Worm (Caenorhabditis elegans) whole organism, midembryonic: ENCODE measurements around the gene oac-46.

Source experiments
- T22C8.4 ChIP-seq: fragments of 200-800 bp; sonication (Bioruptor generic); IDR thresholded peaks from 2 replicates; pipeline ENCODE4 v1.3.6; 2022; ENCODE audit warnings: missing genetic modification characterization, missing compliant biosample characterization
- cog-1 ChIP-seq: sonication (generic microtip); optimal IDR thresholded peaks from 2 replicates; lab custom pipeline; 2016; ENCODE audit warnings: missing genetic modification characterization, missing compliant biosample characterization
- flt-1 ChIP-seq: fragments of 200-800 bp; sonication (Bioruptor generic); IDR thresholded peaks from 2 replicates; pipeline ENCODE4 v1.3.6; 2022; ENCODE audit warnings: missing genetic modification characterization, missing compliant biosample characterization
- klf-2 ChIP-seq: fragments of 200-800 bp; sonication (Bioruptor generic); conservative IDR thresholded peaks from 2 replicates; pipeline ENCODE4 v1.3.6; 2022; ENCODE audit warnings: missing genetic modification reagents, missing genetic modification characterization, missing compliant biosample characterization
- med-1 ChIP-seq: sonication (generic microtip); optimal IDR thresholded peaks from 2 replicates; lab custom pipeline; 2017; ENCODE audit warnings: missing genetic modification characterization, mild to moderate bottlenecking, missing compliant biosample characterization, antibody characterized with exemption, missing genetic modification reagents; ENCODE audit not compliant: insufficient read depth
- ref-1 ChIP-seq: fragments of 200-800 bp; sonication (Bioruptor generic); conservative IDR thresholded peaks from 2 replicates; pipeline ENCODE4 v1.3.6; 2022; ENCODE audit warnings: missing genetic modification reagents, missing genetic modification characterization, missing compliant biosample characterization
- tab-1 ChIP-seq: fragments of 200-800 bp; sonication (Bioruptor generic); IDR thresholded peaks from 2 replicates; pipeline ENCODE4 v1.3.6; 2022; ENCODE audit warnings: missing genetic modification characterization, missing compliant biosample characterization
- ztf-23 ChIP-seq: fragments of 200-800 bp; sonication (Bioruptor generic); IDR thresholded peaks from 2 replicates; pipeline ENCODE4 v1.3.6; 2022; ENCODE audit warnings: missing genetic modification reagents, missing genetic modification characterization, missing compliant biosample characterization
- ztf-29 ChIP-seq: fragments of 200-800 bp; sonication (Bioruptor generic); IDR thresholded peaks from 2 replicates; pipeline ENCODE4 v1.3.6; 2022; ENCODE audit warnings: missing genetic modification reagents, missing genetic modification characterization, missing compliant biosample characterization

oac-46 gene

DNA sequence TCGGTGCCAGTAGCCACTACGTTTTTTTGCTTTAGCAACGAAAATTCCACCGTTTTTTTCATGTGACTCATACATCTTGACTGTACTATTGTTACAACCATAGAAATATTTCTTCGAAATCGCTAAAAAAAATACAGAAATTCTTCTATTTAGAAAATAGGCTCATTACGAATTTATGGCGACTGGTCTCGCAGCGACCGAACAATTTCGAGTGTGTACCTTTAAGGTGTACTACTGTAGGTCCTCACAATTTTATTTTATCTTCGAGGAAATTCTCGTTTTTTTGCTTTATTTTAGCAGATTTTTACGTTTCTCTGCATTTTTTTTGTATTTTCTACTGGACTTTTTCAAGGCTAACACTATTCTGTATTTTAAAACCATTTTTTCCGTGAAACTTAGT is 38.1 kb upstream of the oac-46 start:
- TF ChIP-seq cog-1 (tag; lab: Kevin White, UChicago) (no peak), med-1 (GFP tag; lab: Kevin White, UChicago) (no peak), ztf-29 (no peak), ref-1 (GFP tag; lab: Robert Waterston, UW) (no peak), T22C8.4 (GFP tag; lab: Robert Waterston, UW) (no peak), klf-2 (GFP tag; lab: Robert Waterston, UW) (no peak), ztf-23 (GFP tag; lab: Robert Waterston, UW) (no peak), flt-1 (GFP tag; lab: Robert Waterston, UW) (no peak), tab-1 (GFP tag; lab: Robert Waterston, UW) (no peak)

DNA sequence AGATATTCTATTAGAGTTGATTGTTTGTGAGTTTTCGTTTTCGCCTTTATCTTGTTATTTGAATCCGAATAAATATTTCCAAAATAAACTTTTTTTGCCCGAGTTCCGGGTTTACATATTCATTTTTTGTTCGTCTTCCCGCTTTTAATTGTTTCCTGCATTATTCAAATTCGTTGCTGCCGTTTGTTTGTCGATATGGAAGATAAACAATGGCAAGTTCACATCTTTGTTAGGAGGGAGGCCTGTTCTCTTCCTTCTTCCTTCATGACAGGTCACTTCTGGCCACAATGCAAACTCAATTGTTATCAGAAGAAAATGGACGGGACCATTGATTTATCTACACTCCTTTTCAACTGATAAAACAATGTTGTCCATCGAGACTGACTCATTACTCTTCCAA is 37.7 kb upstream of the oac-46 start:
- TF ChIP-seq ref-1 (GFP tag; lab: Robert Waterston, UW), result no peak
- TF ChIP-seq tab-1 (GFP tag; lab: Robert Waterston, UW), result no peak
- TF ChIP-seq klf-2 (GFP tag; lab: Robert Waterston, UW), result no peak
- TF ChIP-seq T22C8.4 (GFP tag; lab: Robert Waterston, UW), result no peak
- no peak for TF ChIP-seq cog-1 (tag; lab: Kevin White, UChicago)
- TF ChIP-seq ztf-23 (GFP tag; lab: Robert Waterston, UW), result no peak
- TF ChIP-seq ztf-29, result no peak
- TF ChIP-seq med-1 (GFP tag; lab: Kevin White, UChicago), result no peak

DNA sequence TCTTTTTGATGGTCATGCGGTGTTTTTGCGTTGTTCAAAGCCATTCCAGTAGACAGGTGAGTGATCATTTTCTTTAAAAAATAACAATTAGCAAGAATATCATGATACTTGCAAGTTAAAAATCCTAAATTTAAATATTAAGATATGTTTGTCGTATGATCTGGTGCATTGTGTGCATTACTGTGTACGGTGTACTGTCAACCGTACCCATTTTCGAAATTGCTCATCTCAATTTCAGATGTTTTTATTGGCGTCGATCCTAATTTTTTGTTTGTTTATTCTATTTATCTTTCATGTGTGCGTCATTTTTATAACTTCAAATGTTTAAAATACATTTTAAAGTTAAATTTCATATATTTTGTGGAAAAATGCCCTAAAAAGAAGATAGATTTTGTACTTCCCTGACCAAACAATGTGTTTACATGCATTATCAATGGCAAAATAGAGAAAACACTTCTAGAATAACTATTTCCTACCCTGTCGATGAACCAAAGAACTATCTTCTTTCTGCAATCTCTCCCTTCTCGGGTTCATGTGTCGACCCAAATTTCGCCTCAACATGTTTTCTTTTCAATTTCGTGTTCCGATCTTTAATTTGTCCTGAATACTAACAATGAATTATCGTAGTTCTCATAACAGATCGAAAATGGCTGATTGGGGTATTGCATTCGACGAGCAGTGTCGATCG is 32.5 kb upstream of the oac-46 start, which contains the start of the genes T07D4.5 and ddx-19:
Gene T07D4.5 (minus strand): TSS at position 71 of the 688 bp plus-strand sequence.
Gene ddx-19 (plus strand): TSS at position 638 of the 688 bp plus-strand sequence.
- no peak for TF ChIP-seq ref-1 (GFP tag; lab: Robert Waterston, UW)
- TF ChIP-seq med-1 (GFP tag; lab: Kevin White, UChicago), result no peak
- TF ChIP-seq T22C8.4 (GFP tag; lab: Robert Waterston, UW), result no peak

DNA sequence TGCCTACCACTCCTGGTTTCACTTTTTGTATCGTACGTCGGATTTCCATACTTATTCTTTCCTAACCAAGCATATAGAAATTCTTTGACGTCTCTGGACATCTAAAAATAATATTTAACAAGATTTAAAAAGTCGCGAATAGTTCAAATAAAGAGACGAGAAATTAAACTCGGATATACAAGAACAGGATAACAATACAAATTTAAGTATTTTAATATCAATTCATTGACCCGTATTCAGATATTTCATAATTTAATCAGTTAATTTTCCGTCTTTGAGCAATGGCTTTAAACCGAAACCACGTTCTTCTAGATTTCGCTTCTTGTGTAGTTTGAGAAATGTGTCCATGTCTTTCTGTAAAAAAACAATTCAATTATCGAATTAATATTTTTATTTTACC is 31.7 kb upstream of the oac-46 start, which contains the start of gene rha-1:
Gene rha-1 (minus strand): TSS at position 101 of the 400 bp plus-strand sequence.
- no peak for TF ChIP-seq med-1 (GFP tag; lab: Kevin White, UChicago)
- no peak for TF ChIP-seq T22C8.4 (GFP tag; lab: Robert Waterston, UW)
- TF ChIP-seq ref-1 (GFP tag; lab: Robert Waterston, UW), result no peak
- no peak for TF ChIP-seq cog-1 (tag; lab: Kevin White, UChicago)
- TF ChIP-seq tab-1 (GFP tag; lab: Robert Waterston, UW), result no peak
- no peak for TF ChIP-seq flt-1 (GFP tag; lab: Robert Waterston, UW)
- no peak for TF ChIP-seq ztf-23 (GFP tag; lab: Robert Waterston, UW)
- TF ChIP-seq ztf-29, result no peak
- TF ChIP-seq klf-2 (GFP tag; lab: Robert Waterston, UW), result no peak

DNA sequence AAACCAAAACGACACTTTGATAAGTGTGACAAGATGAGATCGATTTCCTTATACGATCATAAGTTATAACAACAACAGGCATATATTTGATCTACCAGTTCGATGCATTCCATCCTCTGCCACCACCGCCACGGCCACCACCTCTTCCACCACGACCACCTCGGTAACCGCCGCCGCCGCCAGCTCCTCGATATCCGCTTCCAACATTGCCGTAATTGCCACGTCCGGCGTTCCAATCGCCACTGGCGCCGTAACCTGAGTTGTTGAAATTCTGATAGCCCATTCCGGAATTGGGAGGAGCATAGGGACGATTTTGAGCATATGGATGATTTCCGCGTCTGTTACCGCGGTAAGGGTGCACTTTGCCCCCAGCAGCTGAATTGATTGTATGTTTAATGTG is 26.6 kb upstream of the oac-46 start:
- TF ChIP-seq ztf-29 (no peak), cog-1 (tag; lab: Kevin White, UChicago) (no peak), ztf-23 (GFP tag; lab: Robert Waterston, UW) (no peak), klf-2 (GFP tag; lab: Robert Waterston, UW) (no peak), med-1 (GFP tag; lab: Kevin White, UChicago) (no peak)

DNA sequence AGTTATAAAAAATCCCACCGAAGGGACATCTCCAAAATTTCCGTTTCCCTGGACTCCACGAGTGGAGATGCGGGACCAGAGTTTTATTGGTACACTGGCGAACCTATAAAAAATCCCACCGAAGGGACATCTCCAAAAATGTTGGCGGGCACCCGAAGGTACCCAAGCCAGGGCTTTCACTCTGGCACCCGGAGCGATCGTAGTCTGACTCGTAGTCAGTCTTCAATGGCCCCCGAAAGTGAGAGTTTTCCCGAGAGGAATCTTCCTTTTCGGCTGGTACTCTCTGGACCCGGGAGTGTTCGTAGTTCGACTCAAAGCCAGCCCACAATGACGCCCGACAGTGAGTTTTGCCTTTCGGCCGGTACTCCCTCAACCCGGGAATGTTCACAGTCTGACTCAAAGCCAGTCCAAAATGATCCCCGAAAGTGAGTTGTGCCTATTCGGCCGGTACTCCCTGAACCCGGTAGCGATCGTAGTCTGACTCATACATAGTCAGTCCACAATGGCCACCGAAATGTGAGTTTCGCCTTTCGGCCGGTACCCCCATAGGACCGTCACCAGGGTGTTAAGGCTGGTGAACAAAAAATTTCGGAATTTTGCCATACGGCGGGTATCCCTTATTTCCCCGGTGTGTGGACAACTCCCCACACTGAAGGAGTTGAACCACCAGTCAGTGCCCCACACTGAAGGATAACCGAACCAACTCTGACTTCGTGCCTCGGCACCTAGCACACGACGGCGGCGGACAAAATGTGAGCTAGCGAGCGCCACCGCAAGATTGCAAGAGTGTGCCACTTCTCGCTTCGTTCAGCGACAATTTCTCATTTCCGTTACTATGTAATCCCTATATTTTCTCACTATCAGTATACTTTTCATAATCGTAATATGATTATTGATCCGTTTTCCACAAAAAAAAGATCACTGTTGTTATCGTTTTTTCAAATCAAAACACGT is 25.4 kb upstream of the oac-46 start:
- TF ChIP-seq T22C8.4 (GFP tag; lab: Robert Waterston, UW), result 0 out of 2 replicates have a peak, but pooled peaks have one; percentile 5
- no peak for TF ChIP-seq med-1 (GFP tag; lab: Kevin White, UChicago)
- no peak for TF ChIP-seq flt-1 (GFP tag; lab: Robert Waterston, UW)

DNA sequence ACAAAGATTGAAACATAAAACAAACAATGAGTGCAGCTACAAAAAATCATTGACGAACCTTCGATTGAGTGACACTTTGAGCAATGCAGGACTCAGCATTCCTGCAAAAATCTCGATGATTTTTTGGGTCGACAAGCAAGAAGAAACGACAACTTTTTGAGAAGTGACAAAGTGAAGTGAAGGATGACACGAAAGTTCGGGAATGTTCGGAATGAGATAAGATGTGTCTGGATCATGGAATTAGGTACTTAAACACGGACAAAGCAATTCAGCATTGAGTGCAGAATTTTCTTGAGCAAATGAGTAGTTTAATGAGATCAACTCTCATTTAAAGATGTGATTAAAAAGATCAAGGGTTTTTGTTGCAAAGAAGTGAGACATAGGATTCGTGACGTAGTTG is 21.9 kb upstream of the oac-46 start, which contains the start of gene T07D4.2:
Gene T07D4.2 (minus strand): TSS at position 101 of the 400 bp plus-strand sequence.
- TF ChIP-seq T22C8.4 (GFP tag; lab: Robert Waterston, UW) (no peak), ztf-23 (GFP tag; lab: Robert Waterston, UW) (no peak), flt-1 (GFP tag; lab: Robert Waterston, UW) (no peak), ztf-29 (no peak), ref-1 (GFP tag; lab: Robert Waterston, UW) (no peak), tab-1 (GFP tag; lab: Robert Waterston, UW) (no peak), cog-1 (tag; lab: Kevin White, UChicago) (no peak), klf-2 (GFP tag; lab: Robert Waterston, UW) (no peak), med-1 (GFP tag; lab: Kevin White, UChicago) (no peak)

DNA sequence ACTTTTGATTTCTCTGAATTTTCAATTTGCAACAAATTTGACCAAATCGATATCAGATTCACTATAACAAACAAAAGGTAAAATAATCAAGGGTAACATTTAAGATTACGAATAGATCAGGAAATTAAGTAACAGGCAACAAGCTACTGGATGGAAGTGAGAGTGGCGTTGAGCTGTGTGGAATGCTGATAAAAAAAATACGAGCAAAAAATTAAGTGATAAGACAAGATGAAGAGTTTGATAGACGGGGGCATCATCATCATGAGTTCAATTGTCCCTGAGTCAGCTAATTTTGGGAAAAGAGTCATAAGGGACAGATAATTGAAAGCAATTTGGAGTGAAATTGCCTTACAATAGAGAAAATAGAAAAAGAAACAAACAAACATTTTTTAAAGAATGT is 14.9 kb upstream of the oac-46 start:
- TF ChIP-seq tab-1 (GFP tag; lab: Robert Waterston, UW), result no peak
- no peak for TF ChIP-seq med-1 (GFP tag; lab: Kevin White, UChicago)
- no peak for TF ChIP-seq ztf-23 (GFP tag; lab: Robert Waterston, UW)
- TF ChIP-seq ztf-29, result no peak
- TF ChIP-seq klf-2 (GFP tag; lab: Robert Waterston, UW), result no peak
- TF ChIP-seq T22C8.4 (GFP tag; lab: Robert Waterston, UW), result no peak
- TF ChIP-seq ref-1 (GFP tag; lab: Robert Waterston, UW), result no peak
- TF ChIP-seq cog-1 (tag; lab: Kevin White, UChicago), result no peak
- TF ChIP-seq flt-1 (GFP tag; lab: Robert Waterston, UW), result no peak
